Fruit fly (Drosophila melanogaster): ENCODE measurements around the gene CG12507.

DNA sequence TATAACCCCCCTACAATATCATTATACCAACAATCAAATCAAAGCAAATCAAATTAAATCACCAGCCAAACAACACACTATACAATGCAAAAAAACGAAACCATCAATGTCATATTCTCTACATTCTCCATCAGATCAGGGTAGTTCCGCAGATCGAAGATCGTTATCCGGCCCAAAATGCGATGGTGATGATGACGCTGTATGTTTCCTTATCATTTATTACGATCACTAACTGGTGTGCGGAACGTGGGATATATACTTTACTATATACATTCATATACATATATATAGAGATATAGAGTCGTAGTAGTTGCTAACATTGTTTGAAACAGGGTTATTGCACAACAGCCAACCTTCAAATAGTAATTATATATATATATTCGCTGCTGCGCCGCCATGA lies 15.0 kb upstream of the CG12507 start:
- TF ChIP-seq EcR (GFP tag; optimal IDR thresholded peaks at IDR 0.05) = no peak
- no peak for TF ChIP-seq Dll (optimal IDR thresholded peaks at IDR 0.05)
- no peak for TF ChIP-seq psq (optimal IDR thresholded peaks at IDR 0.05)
- TF ChIP-seq CG8478 (optimal IDR thresholded peaks at IDR 0.05) = no peak
- TF ChIP-seq usp (GFP tag; optimal IDR thresholded peaks at IDR 0.05) = no peak
- TF ChIP-seq pan (optimal IDR thresholded peaks at IDR 0.05) = no peak
